Worm (Caenorhabditis elegans): ENCODE results near the gene srh-80.

- no peak for TF ChIP-seq blmp-1 (tag; optimal IDR thresholded peaks at IDR 0.05; ENCODE audit: insufficient read depth)
- TF ChIP-seq nhr-10 (tag; optimal IDR thresholded peaks at IDR 0.05): no peak
- TF ChIP-seq zag-1 (tag; optimal IDR thresholded peaks at IDR 0.05): no peak
- TF ChIP-seq lin-13 (GFP tag; optimal IDR thresholded peaks at IDR 0.05): no peak
- no peak for TF ChIP-seq ZK546.5 (tag; optimal IDR thresholded peaks at IDR 0.05)
- TF ChIP-seq unc-62 (GFP tag; optimal IDR thresholded peaks at IDR 0.05): no peak
- TF ChIP-seq mdl-1 (tag; optimal IDR thresholded peaks at IDR 0.05): no peak
- no peak for TF ChIP-seq ztf-11 (tag; optimal IDR thresholded peaks at IDR 0.05)
- TF ChIP-seq nhr-237 (tag; optimal IDR thresholded peaks at IDR 0.05): no peak
- no peak for TF ChIP-seq snpc-4 (tag; optimal IDR thresholded peaks at IDR 0.05)
- no peak for TF ChIP-seq lsy-2 (tag; optimal IDR thresholded peaks at IDR 0.05)
Observed at ce11 chrV:189436-189835, 30.3 kb upstream of the srh-80 start.
